Worm (Caenorhabditis elegans) whole organism, early embryonic: ENCODE results near the gene W06F12.3.

Source experiments
- ama-1 ChIP-seq: fragments of 150-350 bp; optimal IDR thresholded peaks from 2 replicates; lab custom pipeline; 2014
- ets-7 ChIP-seq: sonication (generic microtip); optimal IDR thresholded peaks from 2 replicates; lab custom pipeline; 2016; ENCODE audit warnings: missing genotype, missing genetic modification characterization, missing compliant biosample characterization
- flt-1 ChIP-seq: fragments of 200-800 bp; sonication (Bioruptor generic); IDR thresholded peaks from 2 replicates; pipeline ENCODE4 v1.3.6; 2022; ENCODE audit warnings: missing genetic modification characterization, missing compliant biosample characterization
- hmg-4 ChIP-seq: fragments of 200-800 bp; sonication (Bioruptor generic); optimal IDR thresholded peaks from 2 replicates; lab custom pipeline; 2018; ENCODE audit warnings: mild to moderate bottlenecking, missing genetic modification characterization, missing compliant biosample characterization
- hnd-1 ChIP-seq: sonication (generic microtip); optimal IDR thresholded peaks from 2 replicates; lab custom pipeline; 2016; ENCODE audit warnings: missing genetic modification characterization, missing compliant biosample characterization
- pes-1 ChIP-seq: fragments of 200-800 bp; sonication (Bioruptor generic); IDR thresholded peaks from 2 replicates; pipeline ENCODE4 v1.3.6; 2022; ENCODE audit warnings: missing genetic modification reagents, missing genetic modification characterization, missing compliant biosample characterization
- scrt-1 ChIP-seq: fragments of 200-800 bp; sonication (Bioruptor generic); IDR thresholded peaks from 2 replicates; pipeline ENCODE4 v1.3.6; 2022; ENCODE audit warnings: missing genetic modification characterization, missing compliant biosample characterization
- sea-1 ChIP-seq: fragments of 200-800 bp; sonication (Bioruptor generic); conservative IDR thresholded peaks from 2 replicates; pipeline ENCODE4 v1.3.6; 2022; ENCODE audit warnings: missing genetic modification characterization, missing compliant biosample characterization
- tbx-11 ChIP-seq: fragments of 200-800 bp; sonication (Bioruptor generic); IDR thresholded peaks from 2 replicates; pipeline ENCODE4 v1.3.6; 2022; ENCODE audit warnings: missing genetic modification characterization, missing compliant biosample characterization

DNA sequence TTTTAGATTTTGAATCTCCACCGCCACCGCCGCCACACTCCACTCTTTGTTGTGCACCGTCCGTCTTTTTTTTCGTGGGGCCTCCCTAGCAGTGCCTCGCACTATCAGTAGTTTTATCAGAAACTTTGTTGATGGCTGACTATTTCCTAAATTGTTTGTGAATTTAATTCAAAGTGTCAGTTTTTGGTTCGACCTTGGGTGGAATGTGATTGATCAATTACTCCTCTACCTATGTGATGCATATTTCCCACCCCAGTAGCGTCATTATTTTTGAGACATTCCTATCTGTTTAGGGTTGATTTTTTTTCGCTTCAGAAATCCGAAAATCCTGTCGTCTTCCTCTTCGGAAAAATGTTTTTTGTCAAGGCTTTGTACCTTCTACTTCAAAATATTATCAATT, 24.2 kb upstream of the W06F12.3 start:
- TF ChIP-seq tbx-11 (no peak), ama-1 (lab: Kevin White, UChicago) (no peak), sea-1 (no peak), ets-7 (tag; lab: Kevin White, UChicago) (no peak), pes-1 (no peak), hmg-4 (no peak), flt-1 (GFP tag; lab: Robert Waterston, UW) (no peak), hnd-1 (tag; lab: Kevin White, UChicago) (no peak), scrt-1 (GFP tag; lab: Robert Waterston, UW) (no peak)
